Worm (Caenorhabditis elegans) whole organism, young adult: ENCODE measurements around the gene C17G10.13.
A peak's percentile ranks its signal among the peaks of the same experiment; 100 is the strongest.

Experiments
- B0261.1 ChIP-seq: sonication (generic microtip); optimal IDR thresholded peaks from 2 replicates; lab custom pipeline; 2016; ENCODE audit warnings: mild to moderate bottlenecking, missing genetic modification characterization, moderate library complexity, missing compliant biosample characterization
- C06A6.2 ChIP-seq: fragments of 200-800 bp; sonication (Bioruptor generic); conservative IDR thresholded peaks from 2 replicates; pipeline ENCODE4 v1.3.6; 2022; ENCODE audit warnings: missing genetic modification characterization, missing compliant biosample characterization
- F23B12.7 ChIP-seq: sonication (generic microtip); optimal IDR thresholded peaks from 2 replicates; lab custom pipeline; 2017; ENCODE audit warnings: missing genetic modification characterization, mild to moderate bottlenecking, missing compliant biosample characterization, antibody characterized with exemption, moderate library complexity; ENCODE audit not compliant: insufficient read depth
- T07F8.4 ChIP-seq: sonication (generic microtip); optimal IDR thresholded peaks from 2 replicates; lab custom pipeline; 2016; ENCODE audit warnings: mild to moderate bottlenecking, missing genetic modification characterization, moderate library complexity, missing compliant biosample characterization
- T26A5.8 ChIP-seq: sonication (generic microtip); optimal IDR thresholded peaks from 2 replicates; lab custom pipeline; 2016; ENCODE audit warnings: missing genetic modification characterization, missing compliant biosample characterization
- Y53G8AR.9 ChIP-seq: fragments of 200-800 bp; sonication (Bioruptor generic); conservative IDR thresholded peaks from 2 replicates; pipeline ENCODE4 v1.3.6; 2022; ENCODE audit warnings: missing genetic modification reagents, missing genetic modification characterization, missing compliant biosample characterization
- Y56A3A.18 ChIP-seq: fragments of 200-800 bp; sonication (Bioruptor generic); IDR thresholded peaks from 2 replicates; pipeline ENCODE4 v1.3.6; 2022; ENCODE audit warnings: missing genetic modification reagents, missing genetic modification characterization, missing compliant biosample characterization
- akir-1 ChIP-seq: fragments of 200-800 bp; sonication (Bioruptor generic); optimal IDR thresholded peaks from 2 replicates; lab custom pipeline; 2018; ENCODE audit warnings: mild to moderate bottlenecking, missing genetic modification characterization, moderate library complexity, missing compliant biosample characterization
- ama-1 ChIP-seq, 3 experiments: fragments of 150-350 bp in 1 of 3; sonication (generic microtip) in 2 of 3; optimal IDR thresholded peaks; 2 replicates each; lab custom pipeline; 2014 to 2018; ENCODE audit warnings: missing biosample characterization in 2 of 3, missing genetic modification characterization in 2 of 3, missing genetic modification reagents in 2 of 3
- aptf-2 ChIP-seq: fragments of 200-800 bp; sonication (Bioruptor generic); conservative IDR thresholded peaks from 2 replicates; pipeline ENCODE4 v1.3.6; 2022; ENCODE audit warnings: missing genetic modification reagents, missing genetic modification characterization, missing compliant biosample characterization
- athp-1 ChIP-seq: sonication (generic microtip); optimal IDR thresholded peaks from 2 replicates; lab custom pipeline; 2017; ENCODE audit warnings: mild to moderate bottlenecking, missing genetic modification characterization, missing compliant biosample characterization
- bed-1 ChIP-seq: fragments of 200-800 bp; sonication (Bioruptor generic); IDR thresholded peaks from 2 replicates; pipeline ENCODE4 v1.3.6; 2022; ENCODE audit warnings: missing genetic modification reagents, missing genetic modification characterization, missing compliant biosample characterization
- ceh-100 ChIP-seq: fragments of 200-800 bp; sonication (Bioruptor generic); IDR thresholded peaks from 2 replicates; pipeline ENCODE4 v1.3.6; 2022; ENCODE audit warnings: missing genetic modification reagents, missing genetic modification characterization, missing compliant biosample characterization
- ceh-40 ChIP-seq: fragments of 200-800 bp; sonication (Bioruptor generic); IDR thresholded peaks from 2 replicates; pipeline ENCODE4 v1.3.6; 2022; ENCODE audit warnings: missing genetic modification characterization, missing compliant biosample characterization
- ceh-79 ChIP-seq: sonication (generic microtip); optimal IDR thresholded peaks from 2 replicates; lab custom pipeline; 2017; ENCODE audit warnings: mild to moderate bottlenecking, missing genetic modification characterization, missing compliant biosample characterization
- ceh-91 ChIP-seq: fragments of 200-800 bp; sonication (Bioruptor generic); IDR thresholded peaks from 2 replicates; pipeline ENCODE4 v1.3.6; 2022; ENCODE audit warnings: missing genetic modification reagents, missing genetic modification characterization, missing compliant biosample characterization
- chd-7 ChIP-seq: sonication (generic microtip); optimal IDR thresholded peaks from 2 replicates; lab custom pipeline; 2016; ENCODE audit warnings: mild to moderate bottlenecking, missing genetic modification characterization, moderate library complexity, missing compliant biosample characterization
- die-1 ChIP-seq: sonication (generic microtip); optimal IDR thresholded peaks from 2 replicates; lab custom pipeline; 2016; ENCODE audit warnings: missing genotype, mild to moderate bottlenecking, missing genetic modification characterization, missing compliant biosample characterization
- dpff-1 ChIP-seq: sonication (generic microtip); optimal IDR thresholded peaks from 2 replicates; lab custom pipeline; 2017; ENCODE audit warnings: mild to moderate bottlenecking, missing genetic modification characterization, missing compliant biosample characterization
- egl-18 ChIP-seq: fragments of 200-800 bp; sonication (Bioruptor generic); IDR thresholded peaks from 2 replicates; pipeline ENCODE4 v1.3.6; 2022; ENCODE audit warnings: missing genetic modification reagents, missing genetic modification characterization, missing compliant biosample characterization
- gei-17 ChIP-seq: fragments of 200-800 bp; sonication (Bioruptor generic); optimal IDR thresholded peaks from 2 replicates; lab custom pipeline; 2018; ENCODE audit warnings: mild to moderate bottlenecking, missing genetic modification characterization, missing compliant biosample characterization
- him-1 ChIP-seq: sonication (generic microtip); optimal IDR thresholded peaks from 2 replicates; lab custom pipeline; 2016; ENCODE audit warnings: missing genotype, missing genetic modification reagents, missing genetic modification characterization, missing compliant biosample characterization
- hmg-20 ChIP-seq: fragments of 200-800 bp; sonication (Bioruptor generic); IDR thresholded peaks from 2 replicates; pipeline ENCODE4 v1.3.6; 2022; ENCODE audit warnings: missing genetic modification reagents, missing genetic modification characterization, missing compliant biosample characterization
- hrde-1 ChIP-seq: sonication (generic microtip); optimal IDR thresholded peaks from 2 replicates; lab custom pipeline; 2016; ENCODE audit warnings: missing genetic modification characterization, mild to moderate bottlenecking, missing compliant biosample characterization, moderate library complexity, missing genotype, missing genetic modification reagents, borderline replicate concordance
- let-526 ChIP-seq: fragments of 200-800 bp; sonication (Bioruptor generic); IDR thresholded peaks from 2 replicates; pipeline ENCODE4 v1.3.6; 2022; ENCODE audit warnings: missing genetic modification reagents, missing genetic modification characterization, missing compliant biosample characterization
- lin-26 ChIP-seq: fragments of 200-800 bp; sonication (Bioruptor generic); IDR thresholded peaks from 2 replicates; pipeline ENCODE4 v1.3.6; 2022; ENCODE audit warnings: missing genetic modification reagents, missing genetic modification characterization, missing compliant biosample characterization
- lin-35 ChIP-seq, 3 experiments: fragments of 150-350 bp in 2 of 3; sonication (generic microtip) in 1 of 3; optimal IDR thresholded peaks; 2 replicates each; lab custom pipeline; 2014 to 2018; ENCODE audit warnings: missing biosample characterization in 3 of 3, missing genetic modification characterization in 3 of 3, missing genetic modification reagents in 3 of 3
- lir-1 ChIP-seq: fragments of 200-800 bp; sonication (Bioruptor generic); conservative IDR thresholded peaks from 2 replicates; pipeline ENCODE4 v1.3.6; 2022; ENCODE audit warnings: missing genetic modification reagents, missing genetic modification characterization, missing compliant biosample characterization
- lsy-27 ChIP-seq: sonication (generic microtip); optimal IDR thresholded peaks from 2 replicates; lab custom pipeline; 2017; ENCODE audit warnings: missing genetic modification characterization, mild to moderate bottlenecking, missing compliant biosample characterization, antibody characterized with exemption, missing genotype, borderline replicate concordance; ENCODE audit not compliant: insufficient read depth
- madf-8 ChIP-seq: fragments of 200-800 bp; sonication (Bioruptor generic); conservative IDR thresholded peaks from 2 replicates; pipeline ENCODE4 v1.3.6; 2022; ENCODE audit warnings: missing genetic modification reagents, missing genetic modification characterization, missing compliant biosample characterization
- mxl-1 ChIP-seq: sonication (generic microtip); optimal IDR thresholded peaks from 2 replicates; lab custom pipeline; 2016; ENCODE audit warnings: missing genetic modification characterization, missing compliant biosample characterization
- nhr-120 ChIP-seq: fragments of 200-800 bp; sonication (Bioruptor generic); IDR thresholded peaks from 2 replicates; pipeline ENCODE4 v1.3.6; 2022; ENCODE audit warnings: missing genetic modification characterization, missing compliant biosample characterization
- nhr-27 ChIP-seq: fragments of 200-800 bp; sonication (Bioruptor generic); optimal IDR thresholded peaks from 2 replicates; lab custom pipeline; 2018; ENCODE audit warnings: mild to moderate bottlenecking, missing genetic modification characterization, moderate library complexity, missing compliant biosample characterization
- nhr-80 ChIP-seq: sonication (generic microtip); optimal IDR thresholded peaks from 2 replicates; lab custom pipeline; 2016; ENCODE audit warnings: missing genetic modification characterization, missing compliant biosample characterization
- nhr-90 ChIP-seq: sonication (generic microtip); optimal IDR thresholded peaks from 2 replicates; lab custom pipeline; 2016; ENCODE audit warnings: missing genotype, mild to moderate bottlenecking, missing genetic modification characterization, missing compliant biosample characterization
- pbrm-1 ChIP-seq: fragments of 200-800 bp; sonication (Bioruptor generic); IDR thresholded peaks from 2 replicates; pipeline ENCODE4 v1.3.6; 2022; ENCODE audit warnings: missing genetic modification reagents, missing genetic modification characterization, missing compliant biosample characterization
- pha-4 ChIP-seq: fragments of 150-350 bp; sonication (generic microtip); optimal IDR thresholded peaks from 2 replicates; lab custom pipeline; 2014; ENCODE audit warnings: missing biosample characterization, missing genetic modification reagents, missing genetic modification characterization
- rcor-1 ChIP-seq: fragments of 200-800 bp; sonication (Bioruptor generic); IDR thresholded peaks from 2 replicates; pipeline ENCODE4 v1.3.6; 2022; ENCODE audit warnings: missing genetic modification reagents, missing genetic modification characterization, missing compliant biosample characterization
- snpc-4 ChIP-seq, 5 experiments: fragments of 150-350 bp in 1 of 5; sonication (generic microtip) in 4 of 5; optimal IDR thresholded peaks; 2 replicates each; lab custom pipeline; 2014 to 2018; ENCODE audit warnings: missing genetic modification characterization in 5 of 5, missing biosample characterization in 3 of 5, antibody characterized with exemption in 2 of 5, mild to moderate bottlenecking in 2 of 5, missing compliant biosample characterization in 2 of 5, missing genotype in 2 of 5, moderate library complexity in 2 of 5, missing genetic modification reagents in 1 of 5
- somi-1 ChIP-seq: fragments of 200-800 bp; sonication (Bioruptor generic); optimal IDR thresholded peaks from 2 replicates; lab custom pipeline; 2018; ENCODE audit warnings: mild to moderate bottlenecking, missing genetic modification characterization, missing compliant biosample characterization
- tbp1 ChIP-seq: fragments of 200-800 bp; sonication (Bioruptor generic); optimal IDR thresholded peaks from 2 replicates; lab custom pipeline; 2018; ENCODE audit warnings: mild to moderate bottlenecking, missing genetic modification characterization, missing compliant biosample characterization
- tlf-1 ChIP-seq: fragments of 200-800 bp; sonication (Bioruptor generic); optimal IDR thresholded peaks from 2 replicates; lab custom pipeline; 2018; ENCODE audit warnings: mild to moderate bottlenecking, missing genetic modification characterization, missing compliant biosample characterization
- zim-3 ChIP-seq: sonication (generic microtip); optimal IDR thresholded peaks from 2 replicates; lab custom pipeline; 2017; ENCODE audit warnings: mild to moderate bottlenecking, missing genetic modification characterization, moderate library complexity, missing compliant biosample characterization

The C17G10.13 gene

ce11 chrII:5574925-5575324 is 14.7 kb downstream of the C17G10.13 start (continued):
- TF ChIP-seq him-1 (tag; lab: Kevin White, UChicago): no peak
- no peak for TF ChIP-seq tbp1 (GFP tag; lab: Kevin White, UChicago)
- no peak for TF ChIP-seq let-526 (GFP tag; lab: Robert Waterston, UW)
- no peak for TF ChIP-seq rcor-1
- TF ChIP-seq zim-3 (tag; lab: Kevin White, UChicago): peak; percentile 42
- no peak for TF ChIP-seq nhr-90 (tag; lab: Kevin White, UChicago)
- no peak for TF ChIP-seq tlf-1 (GFP tag; lab: Kevin White, UChicago)
- TF ChIP-seq pha-4 (tag; lab: Kevin White, UChicago): no peak
- TF ChIP-seq nhr-27: no peak
- no peak for TF ChIP-seq lir-1 (GFP tag; lab: Robert Waterston, UW)
- TF ChIP-seq akir-1 (GFP tag; lab: Kevin White, UChicago): no peak
- peak; percentile 33 for TF ChIP-seq ama-1 (optimal IDR thresholded peaks at IDR 0.05; lab: Kevin White, UChicago)
- no peak for TF ChIP-seq ama-1 (GFP tag; optimal IDR thresholded peaks at IDR 0.05; lab: Kevin White, UChicago)
- 0 out of 2 replicates have a peak, but pooled peaks have one; percentile 2 for TF ChIP-seq hmg-20 (GFP tag; lab: Robert Waterston, UW)
- TF ChIP-seq lsy-27 (tag; lab: Kevin White, UChicago): no peak
- no peak for TF ChIP-seq nhr-120 (GFP tag; lab: Robert Waterston, UW)
- TF ChIP-seq Y53G8AR.9 (GFP tag; lab: Robert Waterston, UW): peak; percentile 81; the same call in 1 of the 2 replicates
- TF ChIP-seq ceh-40: no peak
- no peak for TF ChIP-seq mxl-1 (tag; lab: Kevin White, UChicago)
- TF ChIP-seq B0261.1 (tag; lab: Kevin White, UChicago): no peak
- no peak for TF ChIP-seq die-1
- TF ChIP-seq ceh-79 (tag; lab: Kevin White, UChicago): no peak
- TF ChIP-seq snpc-4 (GFP tag; optimal IDR thresholded peaks at IDR 0.05; lab: Kevin White, UChicago): no peak
- TF ChIP-seq snpc-4 (tag; optimal IDR thresholded peaks at IDR 0.05; lab: Kevin White, UChicago): peak in 1 of 4 experiments; percentile 20
- peak; percentile 37; the same call in 1 of the 2 replicates for TF ChIP-seq lin-26 (GFP tag; lab: Robert Waterston, UW)
- TF ChIP-seq Y56A3A.18: peak; percentile 78; the same call in 1 of the 2 replicates
- TF ChIP-seq hrde-1 (tag; lab: Kevin White, UChicago): no peak
- TF ChIP-seq lin-35 (GFP tag; optimal IDR thresholded peaks at IDR 0.05; lab: Kevin White, UChicago): peak in 1 of 3 experiments; percentile 55
- peak; percentile 36; the same call in 1 of the 2 replicates for TF ChIP-seq pbrm-1 (GFP tag; lab: Robert Waterston, UW)
- TF ChIP-seq ceh-100 (GFP tag; lab: Robert Waterston, UW): no peak
- TF ChIP-seq chd-7: peak; percentile 70
- TF ChIP-seq T26A5.8 (tag; lab: Kevin White, UChicago): no peak
- no peak for TF ChIP-seq aptf-2 (GFP tag; lab: Robert Waterston, UW)
- TF ChIP-seq nhr-80 (tag; lab: Kevin White, UChicago): no peak
- no peak for TF ChIP-seq athp-1
- TF ChIP-seq C06A6.2: 0 out of 2 replicates have a peak, but pooled peaks have one; percentile 26
- no peak for TF ChIP-seq dpff-1 (tag; lab: Kevin White, UChicago)
- TF ChIP-seq bed-1 (GFP tag; lab: Robert Waterston, UW): 0 out of 2 replicates have a peak, but pooled peaks have one; percentile 47
- peak; percentile 55 for TF ChIP-seq gei-17 (GFP tag; lab: Kevin White, UChicago)
- TF ChIP-seq T07F8.4 (tag; lab: Kevin White, UChicago): no peak
- TF ChIP-seq ceh-91 (GFP tag; lab: Robert Waterston, UW): no peak
- no peak for TF ChIP-seq F23B12.7 (tag; lab: Kevin White, UChicago)
- TF ChIP-seq madf-8 (GFP tag; lab: Robert Waterston, UW): no peak
- TF ChIP-seq egl-18: no peak
- TF ChIP-seq somi-1 (GFP tag; lab: Kevin White, UChicago): no peak
